3 worm cellular contexts compared by ENCODE assay signal in genomic region chrII:2380174-2380573, ce11.
A peak's percentile ranks its signal among the peaks of the same experiment; 100 is the strongest.
TF ChIP-seq lines count a peak whose summit lies in the region.

F16G10.7 (minus strand) TSS chrII:2380274.

TF ChIP-seq in whole organism, L3 larva, 47 proteins besides CTCF, POLR2A, EP300 and RAD21:
- TF ChIP-seq nfya-1 (tag; optimal IDR thresholded peaks at IDR 0.05; lab: Kevin White, UChicago; ENCODE audit: insufficient read depth): peak; percentile 38
- no peak for TF ChIP-seq nhr-28 (tag; optimal IDR thresholded peaks at IDR 0.05; lab: Kevin White, UChicago)

TF ChIP-seq in whole organism, late embryonic, 69 proteins besides CTCF, POLR2A, EP300 and RAD21:
- no peak for TF ChIP-seq ceh-31 (tag; optimal IDR thresholded peaks at IDR 0.05; lab: Kevin White, UChicago)
- no peak for TF ChIP-seq fkh-10 (GFP tag; optimal IDR thresholded peaks at IDR 0.05; lab: Kevin White, UChicago)
- peak; percentile 6 for TF ChIP-seq nfya-1 (tag; optimal IDR thresholded peaks at IDR 0.05; lab: Kevin White, UChicago)
TF ChIP-seq in whole organism, late embryonic: peak in this region for 1.

TF ChIP-seq in whole organism, mixed stage, embryonic, 35 proteins besides CTCF, POLR2A, EP300 and RAD21:
- TF ChIP-seq unc-62 (GFP tag; optimal IDR thresholded peaks at IDR 0.05; lab: Kevin White, UChicago) (no peak), lsy-2 (tag; optimal IDR thresholded peaks at IDR 0.05; lab: Kevin White, UChicago) (peak; percentile 29)

Comparison
In these comparisons a context has a peak if more than half of its experiments do, and no peak if none do; other contexts are left out.
1. Of the 9 proteins assayed by ChIP-seq in both whole organism, late embryonic and whole organism, L3 larva: peak only in whole organism, late embryonic: none; only in whole organism, L3 larva: none; in both: nfya-1; in neither: 8.